Fruit fly (Drosophila melanogaster) whole organism, prepupa: ENCODE results near the gene CG32213.

Experiments
- CG16779 ChIP-seq: fragments of 200-800 bp; sonication (Bioruptor generic); optimal IDR thresholded peaks from 3 replicates; lab custom pipeline; 2017; ENCODE audit warnings: missing biosample characterization, mild to moderate bottlenecking, missing genetic modification characterization
- CG7368 ChIP-seq: fragments of 200-800 bp; sonication (Bioruptor generic); optimal IDR thresholded peaks from 3 replicates; lab custom pipeline; 2016; ENCODE audit warnings: missing biosample characterization, missing genetic modification characterization
- CG9139 ChIP-seq: fragments of 200-800 bp; sonication (Bioruptor generic); optimal IDR thresholded peaks from 3 replicates; lab custom pipeline; 2017; ENCODE audit warnings: missing biosample characterization, mild to moderate bottlenecking, missing genetic modification characterization
- Ets96B ChIP-seq: fragments of 200-800 bp; optimal IDR thresholded peaks from 2 replicates; lab custom pipeline; 2019; ENCODE audit warnings: missing biosample characterization, mild to moderate bottlenecking, missing genetic modification characterization, moderate library complexity
- Gug ChIP-seq: fragments of 200-800 bp; sonication (Bioruptor generic); IDR thresholded peaks from 2 replicates; pipeline ENCODE4 v1.3.6; 2022; ENCODE audit warnings: missing biosample characterization, missing genetic modification characterization
- Lpt ChIP-seq: fragments of 200-800 bp; sonication (Bioruptor generic); optimal IDR thresholded peaks from 3 replicates; lab custom pipeline; 2016; ENCODE audit warnings: missing biosample characterization, missing genetic modification characterization
- Met ChIP-seq: fragments of 200-800 bp; sonication (Bioruptor generic); optimal IDR thresholded peaks from 3 replicates; lab custom pipeline; 2016; ENCODE audit warnings: missing biosample characterization, missing genetic modification characterization
- Sox102F ChIP-seq: fragments of 200-800 bp; sonication (Bioruptor generic); optimal IDR thresholded peaks from 2 replicates; lab custom pipeline; 2016; ENCODE audit warnings: missing biosample characterization, mild to moderate bottlenecking, missing genetic modification characterization

- TF ChIP-seq CG16779 (tag; lab: Kevin White, UChicago), result no peak
- no peak for TF ChIP-seq CG7368
- TF ChIP-seq Met (GFP tag; lab: Kevin White, UChicago), result no peak
- TF ChIP-seq Sox102F (GFP tag; lab: Kevin White, UChicago), result no peak
- no peak for TF ChIP-seq Gug (GFP tag; lab: Robert Waterston, UW)
- no peak for TF ChIP-seq CG9139 (GFP tag; lab: Kevin White, UChicago)
- no peak for TF ChIP-seq Lpt (GFP tag; lab: Kevin White, UChicago)
- TF ChIP-seq Ets96B (tag; lab: Kevin White, UChicago), result no peak
These were observed 21.0 kb downstream of the CG32213 start for dm6 chr3L:19496600-19496999.
